Worm (Caenorhabditis elegans) whole organism, L4 larva: Measurements from ENCODE around the gene cept-1.

ENCODE experiments used
- D1046.2 ChIP-seq: fragments of 200-800 bp; sonication (Bioruptor generic); IDR thresholded peaks from 2 replicates; pipeline ENCODE4 v1.3.6; 2022; ENCODE audit warnings: missing genetic modification characterization, missing compliant biosample characterization
- F37D6.2 ChIP-seq: sonication (generic microtip); optimal IDR thresholded peaks from 2 replicates; lab custom pipeline; 2016; ENCODE audit warnings: mild to moderate bottlenecking, missing genetic modification characterization, missing compliant biosample characterization
- R02D3.7 ChIP-seq: fragments of 150-350 bp; sonication (generic microtip); optimal IDR thresholded peaks from 3 replicates; lab custom pipeline; 2014; ENCODE audit warnings: missing biosample characterization, missing genetic modification characterization
- T20F7.1 ChIP-seq: fragments of 200-800 bp; sonication (Bioruptor generic); optimal IDR thresholded peaks from 2 replicates; lab custom pipeline; 2018; ENCODE audit warnings: mild to moderate bottlenecking, missing genetic modification characterization, missing compliant biosample characterization
- Y105C5A.15 ChIP-seq: fragments of 200-800 bp; sonication (Bioruptor generic); IDR thresholded peaks from 2 replicates; pipeline ENCODE4 v1.3.6; 2022; ENCODE audit warnings: missing genetic modification characterization, missing compliant biosample characterization
- Y5F2A.4 ChIP-seq: fragments of 200-800 bp; sonication (Bioruptor generic); optimal IDR thresholded peaks from 2 replicates; lab custom pipeline; 2018; ENCODE audit warnings: mild to moderate bottlenecking, missing genetic modification characterization, missing compliant biosample characterization
- ceh-32 ChIP-seq: sonication (generic microtip); optimal IDR thresholded peaks from 2 replicates; lab custom pipeline; 2016; ENCODE audit warnings: mild to moderate bottlenecking, missing genetic modification characterization, missing compliant biosample characterization; ENCODE audit not compliant: poor library complexity
- ceh-44 ChIP-seq: fragments of 200-800 bp; sonication (Bioruptor generic); IDR thresholded peaks from 2 replicates; pipeline ENCODE4 v1.3.6; 2022; ENCODE audit warnings: missing genetic modification reagents, missing genetic modification characterization, missing compliant biosample characterization
- cey-2 ChIP-seq: sonication (generic microtip); optimal IDR thresholded peaks from 3 replicates; lab custom pipeline; 2017; ENCODE audit warnings: missing genetic modification characterization, mild to moderate bottlenecking, missing compliant biosample characterization, antibody characterized with exemption, borderline replicate concordance; ENCODE audit not compliant: insufficient read depth
- daf-16 ChIP-seq, 3 experiments: sonication (generic microtip); optimal IDR thresholded peaks; 2 replicates each; lab custom pipeline; 2016 to 2017; ENCODE audit warnings: missing genetic modification characterization in 3 of 3, missing genetic modification reagents in 3 of 3, mild to moderate bottlenecking in 2 of 3, missing compliant biosample characterization in 2 of 3, missing biosample characterization in 1 of 3, moderate library complexity in 1 of 3
- daf-8 ChIP-seq: fragments of 200-800 bp; sonication (Bioruptor generic); IDR thresholded peaks from 2 replicates; pipeline ENCODE4 v1.3.6; 2022; ENCODE audit warnings: missing genetic modification characterization, missing compliant biosample characterization
- dmd-6 ChIP-seq: fragments of 200-800 bp; sonication (Bioruptor generic); IDR thresholded peaks from 2 replicates; pipeline ENCODE4 v1.3.6; 2022; ENCODE audit warnings: missing genetic modification reagents, missing genetic modification characterization, missing compliant biosample characterization
- dmd-8 ChIP-seq: fragments of 200-800 bp; sonication (Bioruptor generic); IDR thresholded peaks from 2 replicates; pipeline ENCODE4 v1.3.6; 2022; ENCODE audit warnings: missing genetic modification characterization, missing compliant biosample characterization
- duxl-1 ChIP-seq: sonication (generic microtip); optimal IDR thresholded peaks from 2 replicates; lab custom pipeline; 2016; ENCODE audit warnings: mild to moderate bottlenecking, missing genetic modification characterization, moderate library complexity, missing compliant biosample characterization; ENCODE audit not compliant: poor library complexity
- dve-1 ChIP-seq: sonication (generic microtip); optimal IDR thresholded peaks from 2 replicates; lab custom pipeline; 2017; ENCODE audit warnings: antibody characterized with exemption, mild to moderate bottlenecking, missing genetic modification characterization, missing compliant biosample characterization; ENCODE audit not compliant: insufficient read depth
- egl-43 ChIP-seq: fragments of 200-800 bp; sonication (Bioruptor generic); IDR thresholded peaks from 2 replicates; pipeline ENCODE4 v1.3.6; 2022; ENCODE audit warnings: missing genetic modification reagents, missing genetic modification characterization, missing compliant biosample characterization
- fos-1 ChIP-seq: fragments of 150-350 bp; optimal IDR thresholded peaks from 2 replicates; lab custom pipeline; 2014; ENCODE audit warnings: missing biosample characterization, missing genetic modification characterization
- gei-8 ChIP-seq: fragments of 200-800 bp; sonication (Bioruptor generic); optimal IDR thresholded peaks from 2 replicates; lab custom pipeline; 2018; ENCODE audit warnings: mild to moderate bottlenecking, missing genetic modification characterization, missing compliant biosample characterization
- hif-1 ChIP-seq, 2 experiments: sonication (generic microtip); optimal IDR thresholded peaks; 2 replicates each; lab custom pipeline; 2016 to 2017; ENCODE audit warnings: missing compliant biosample characterization in 2 of 2, missing genetic modification characterization in 2 of 2, missing genetic modification reagents in 2 of 2, missing genotype in 2 of 2, mild to moderate bottlenecking in 1 of 2
- hlh-11 ChIP-seq: fragments of 200-800 bp; sonication (Bioruptor generic); optimal IDR thresholded peaks from 2 replicates; lab custom pipeline; 2018; ENCODE audit warnings: mild to moderate bottlenecking, missing genetic modification characterization, missing compliant biosample characterization
- hlh-30 ChIP-seq: sonication (generic microtip); optimal IDR thresholded peaks from 2 replicates; lab custom pipeline; 2017; ENCODE audit warnings: antibody characterized with exemption, mild to moderate bottlenecking, missing genetic modification characterization, missing compliant biosample characterization; ENCODE audit not compliant: insufficient read depth
- hmg-1.1 ChIP-seq: fragments of 200-800 bp; sonication (Bioruptor generic); IDR thresholded peaks from 2 replicates; pipeline ENCODE4 v1.3.6; 2022; ENCODE audit warnings: missing genetic modification reagents, missing genetic modification characterization, missing compliant biosample characterization
- lim-7 ChIP-seq: fragments of 200-800 bp; sonication (Bioruptor generic); IDR thresholded peaks from 2 replicates; pipeline ENCODE4 v1.3.6; 2022; ENCODE audit warnings: missing genetic modification characterization, missing compliant biosample characterization
- lin-1 ChIP-seq: fragments of 200-800 bp; sonication (Bioruptor generic); IDR thresholded peaks from 2 replicates; pipeline ENCODE4 v1.3.6; 2022; ENCODE audit warnings: missing genetic modification reagents, missing genetic modification characterization, missing compliant biosample characterization
- lin-29 ChIP-seq: fragments of 200-800 bp; sonication (Bioruptor generic); IDR thresholded peaks from 2 replicates; pipeline ENCODE4 v1.3.6; 2022; ENCODE audit warnings: missing genetic modification reagents, missing genetic modification characterization, missing compliant biosample characterization
- lsy-2 ChIP-seq, 2 experiments: fragments of 150-350 bp in 1 of 2; sonication (generic microtip) in 1 of 2; optimal IDR thresholded peaks; 2 replicates each; lab custom pipeline; 2014 to 2017; ENCODE audit warnings: missing biosample characterization in 2 of 2, missing genetic modification characterization in 2 of 2
- madf-5 ChIP-seq, 2 experiments: fragments of 200-800 bp; sonication (Bioruptor generic); IDR thresholded peaks; 2 replicates each; pipeline ENCODE4 v1.3.6; 2022; ENCODE audit warnings: missing compliant biosample characterization in 2 of 2, missing genetic modification characterization in 2 of 2
- madf-9 ChIP-seq: fragments of 200-800 bp; sonication (Bioruptor generic); conservative IDR thresholded peaks from 2 replicates; pipeline ENCODE4 v1.3.6; 2022; ENCODE audit warnings: missing genetic modification reagents, missing genetic modification characterization, missing compliant biosample characterization
- mdt-29 ChIP-seq: fragments of 200-800 bp; sonication (Bioruptor generic); IDR thresholded peaks from 2 replicates; pipeline ENCODE4 v1.3.6; 2022; ENCODE audit warnings: missing genetic modification reagents, missing genetic modification characterization, missing compliant biosample characterization
- mes-2 ChIP-seq: sonication (generic microtip); optimal IDR thresholded peaks from 2 replicates; lab custom pipeline; 2016; ENCODE audit warnings: missing genotype, mild to moderate bottlenecking, missing genetic modification characterization, missing compliant biosample characterization; ENCODE audit not compliant: poor library complexity, severe bottlenecking
- mxl-2 ChIP-seq: fragments of 200-800 bp; sonication (Bioruptor generic); conservative IDR thresholded peaks from 2 replicates; pipeline ENCODE4 v1.3.6; 2022; ENCODE audit warnings: missing genetic modification reagents, missing genetic modification characterization, missing compliant biosample characterization
- mxl-3 ChIP-seq: fragments of 200-800 bp; sonication (Bioruptor generic); optimal IDR thresholded peaks from 2 replicates; lab custom pipeline; 2018; ENCODE audit warnings: mild to moderate bottlenecking, missing genetic modification characterization, missing compliant biosample characterization
- nhr-102 ChIP-seq: sonication (generic microtip); optimal IDR thresholded peaks from 2 replicates; lab custom pipeline; 2016; ENCODE audit warnings: mild to moderate bottlenecking, missing genetic modification characterization, moderate library complexity, missing compliant biosample characterization
- nhr-237 ChIP-seq: sonication (generic microtip); optimal IDR thresholded peaks from 2 replicates; lab custom pipeline; 2017; ENCODE audit warnings: missing biosample characterization, missing genetic modification characterization
- nhr-28 ChIP-seq: fragments of 150-350 bp; optimal IDR thresholded peaks from 2 replicates; lab custom pipeline; 2014; ENCODE audit warnings: missing biosample characterization, missing genetic modification characterization
- nhr-48 ChIP-seq: sonication (generic microtip); optimal IDR thresholded peaks from 2 replicates; lab custom pipeline; 2016; ENCODE audit warnings: mild to moderate bottlenecking, missing genetic modification characterization, missing compliant biosample characterization
- nhr-76 ChIP-seq: fragments of 150-350 bp; optimal IDR thresholded peaks from 2 replicates; lab custom pipeline; 2014; ENCODE audit warnings: missing biosample characterization, missing genetic modification characterization
- pha-4 ChIP-seq, 2 experiments: fragments of 150-350 bp in 1 of 2; fragments of 200-800 bp in 1 of 2; sonication (Bioruptor generic) in 1 of 2; IDR thresholded peaks in 1 of 2; optimal IDR thresholded peaks in 1 of 2; 2 replicates each; pipeline versions ENCODE4 v1.3.6 to Lab custom; 2014 to 2022; ENCODE audit warnings: missing genetic modification characterization in 2 of 2, missing genetic modification reagents in 2 of 2, missing biosample characterization in 1 of 2, missing compliant biosample characterization in 1 of 2
- rbr-2 ChIP-seq: sonication (generic microtip); optimal IDR thresholded peaks from 2 replicates; lab custom pipeline; 2016; ENCODE audit warnings: missing genotype, missing genetic modification characterization, missing compliant biosample characterization
- saeg-2 ChIP-seq: fragments of 200-800 bp; sonication (Bioruptor generic); IDR thresholded peaks from 2 replicates; pipeline ENCODE4 v1.3.6; 2022; ENCODE audit warnings: missing genetic modification reagents, missing genetic modification characterization, missing compliant biosample characterization
- skn-1 ChIP-seq: fragments of 150-350 bp; optimal IDR thresholded peaks from 2 replicates; lab custom pipeline; 2014; ENCODE audit warnings: missing biosample characterization, missing genetic modification characterization
- snpc-4 ChIP-seq: fragments of 150-350 bp; optimal IDR thresholded peaks from 2 replicates; lab custom pipeline; 2014; ENCODE audit warnings: missing biosample characterization, missing genetic modification characterization
- spr-1 ChIP-seq: sonication (generic microtip); optimal IDR thresholded peaks from 2 replicates; lab custom pipeline; 2016; ENCODE audit warnings: mild to moderate bottlenecking, missing genetic modification characterization, missing compliant biosample characterization
- tra-1 ChIP-seq: fragments of 200-800 bp; sonication (Bioruptor generic); IDR thresholded peaks from 2 replicates; pipeline ENCODE4 v1.3.6; 2022; ENCODE audit warnings: missing genetic modification reagents, missing genetic modification characterization, missing compliant biosample characterization
- unc-62 ChIP-seq, 3 experiments: fragments of 150-350 bp in 1 of 3; sonication (generic microtip); optimal IDR thresholded peaks in 2 of 3; peaks in 1 of 3; 1 replicate in 1 of 3; 2 replicates in 2 of 3; lab custom pipeline; 2014 to 2017; ENCODE audit warnings: missing biosample characterization in 3 of 3, missing genetic modification characterization in 3 of 3, missing genetic modification reagents in 3 of 3, missing genotype in 1 of 3
- zag-1 ChIP-seq: fragments of 150-350 bp; optimal IDR thresholded peaks from 2 replicates; lab custom pipeline; 2014; ENCODE audit warnings: missing biosample characterization, missing genetic modification characterization
- zip-11 ChIP-seq: fragments of 200-800 bp; sonication (Bioruptor generic); IDR thresholded peaks from 2 replicates; pipeline ENCODE4 v1.3.6; 2022; ENCODE audit warnings: missing genetic modification characterization, missing compliant biosample characterization

Gene cept-1

DNA sequence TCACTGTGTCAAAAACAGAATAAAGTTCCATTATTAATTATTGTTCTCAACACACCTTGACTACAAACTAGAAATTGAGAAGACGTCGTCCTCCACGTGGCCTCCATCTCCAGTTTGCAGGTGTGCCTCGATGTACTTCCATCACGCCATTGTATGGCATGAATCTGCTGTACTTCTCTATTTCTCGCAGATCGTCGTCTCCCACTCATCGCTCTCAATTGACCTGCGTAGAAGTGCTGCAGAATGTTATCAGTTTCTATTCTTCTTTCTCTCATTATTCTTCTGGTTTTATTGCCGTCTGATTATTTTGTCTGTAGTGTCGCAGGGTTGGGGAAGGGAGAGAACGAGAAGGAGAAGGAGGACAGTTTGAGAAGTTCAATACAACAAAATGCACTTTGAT, 2.2 kb upstream of the cept-1 start (continued):
- no peak for TF ChIP-seq zag-1 (tag; lab: Kevin White, UChicago)
- TF ChIP-seq gei-8 (GFP tag; lab: Kevin White, UChicago) = peak; percentile 53
- TF ChIP-seq egl-43 (GFP tag; lab: Robert Waterston, UW) = no peak
- TF ChIP-seq nhr-102 (tag; lab: Kevin White, UChicago) = no peak
- 0 out of 4 replicates have a peak, but pooled peaks of 1 of the 2 experiments have one; percentile 21 for TF ChIP-seq madf-5 (GFP tag; IDR thresholded peaks at IDR 0.05; lab: Robert Waterston, UW)
- TF ChIP-seq spr-1 = no peak
- peak; percentile 99 for TF ChIP-seq nhr-28 (tag; lab: Kevin White, UChicago)
- no peak for TF ChIP-seq hmg-1.1 (GFP tag; lab: Robert Waterston, UW)
- no peak for TF ChIP-seq lin-29 (GFP tag; lab: Robert Waterston, UW)
- no peak for TF ChIP-seq Y5F2A.4
- no peak for TF ChIP-seq daf-16 (GFP tag; optimal IDR thresholded peaks at IDR 0.05; lab: Kevin White, UChicago)
- TF ChIP-seq daf-16 (tag; optimal IDR thresholded peaks at IDR 0.05; lab: Kevin White, UChicago) = peak; percentile 49
- TF ChIP-seq nhr-76 = no peak
- TF ChIP-seq cey-2 = peak; percentile 68
- TF ChIP-seq zip-11 = no peak
- peak; percentile 77; the same call in 1 of the 2 replicates for TF ChIP-seq mdt-29 (GFP tag; lab: Robert Waterston, UW)
- TF ChIP-seq hlh-30 (tag; lab: Kevin White, UChicago) = peak; percentile 72
- TF ChIP-seq duxl-1 = no peak
- no peak for TF ChIP-seq R02D3.7
- TF ChIP-seq T20F7.1 (GFP tag; lab: Kevin White, UChicago) = no peak
- TF ChIP-seq dmd-8 (GFP tag; lab: Robert Waterston, UW) = no peak
- 0 out of 2 replicates have a peak, but pooled peaks have one; percentile 20 for TF ChIP-seq mxl-2 (GFP tag; lab: Robert Waterston, UW)
- TF ChIP-seq mxl-3 (GFP tag; lab: Kevin White, UChicago) = peak; percentile 98
- peak; percentile 95 for TF ChIP-seq dmd-6
- TF ChIP-seq tra-1 (GFP tag; lab: Robert Waterston, UW) = peak; percentile 71; the same call in 1 of the 2 replicates
- TF ChIP-seq Y105C5A.15 (GFP tag; lab: Robert Waterston, UW) = no peak
- no peak for TF ChIP-seq saeg-2 (GFP tag; lab: Robert Waterston, UW)
- TF ChIP-seq hlh-11 = peak; percentile 91
- TF ChIP-seq unc-62 (GFP tag; optimal IDR thresholded peaks at IDR 0.05 in 1 of 2; lab: Kevin White, UChicago) = peak in 1 of 2 experiments; percentile 96
- no peak for TF ChIP-seq unc-62 (tag; optimal IDR thresholded peaks at IDR 0.05; lab: Kevin White, UChicago)
- 0 out of 2 replicates have a peak, but pooled peaks have one; percentile 17 for TF ChIP-seq lin-1
- TF ChIP-seq snpc-4 (tag; lab: Kevin White, UChicago) = no peak
- TF ChIP-seq, all 104 proteins: peak for 28

DNA sequence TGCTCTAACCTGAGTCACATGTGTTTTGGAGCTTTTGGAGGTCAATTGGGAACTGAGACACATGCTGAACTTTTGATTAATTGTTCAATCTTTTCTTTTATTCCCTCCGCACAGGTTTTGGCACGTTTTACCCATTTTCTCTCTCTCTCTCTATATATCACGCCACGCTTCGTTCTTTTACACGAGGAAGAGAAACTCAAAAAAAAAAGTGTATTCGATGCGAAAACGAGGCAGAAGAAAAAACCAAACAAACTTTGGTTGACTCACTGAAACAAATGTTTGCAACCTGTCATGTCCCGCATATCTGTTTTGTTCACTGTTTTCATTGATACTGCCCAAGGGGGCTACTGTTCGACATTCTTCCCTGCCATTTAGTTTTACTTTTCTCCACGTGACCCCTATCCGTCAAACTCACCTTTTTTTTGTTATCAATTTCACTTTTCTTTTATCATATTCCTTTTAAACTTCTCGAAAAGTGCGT, 543 bp upstream of the cept-1 start:
- TF ChIP-seq rbr-2 (tag; lab: Kevin White, UChicago) = no peak
- TF ChIP-seq lim-7 (GFP tag; lab: Robert Waterston, UW) = no peak
- no peak for TF ChIP-seq pha-4 (GFP tag; IDR thresholded peaks at IDR 0.05; lab: Robert Waterston, UW)
- TF ChIP-seq pha-4 (tag; optimal IDR thresholded peaks at IDR 0.05; lab: Kevin White, UChicago) = no peak
- TF ChIP-seq F37D6.2 = no peak
- TF ChIP-seq hlh-30 (tag; lab: Kevin White, UChicago) = peak; percentile 75
- no peak for TF ChIP-seq ceh-44
- no peak for TF ChIP-seq lsy-2 (tag; optimal IDR thresholded peaks at IDR 0.05; lab: Kevin White, UChicago)
- no peak for TF ChIP-seq mdt-29 (GFP tag; lab: Robert Waterston, UW)
- peak; percentile 4 for TF ChIP-seq dve-1 (tag; lab: Kevin White, UChicago)
- peak; percentile 43 for TF ChIP-seq nhr-48 (tag; lab: Kevin White, UChicago)
- TF ChIP-seq nhr-237 = no peak
- no peak for TF ChIP-seq mes-2 (tag; lab: Kevin White, UChicago)
- no peak for TF ChIP-seq hif-1 (tag; optimal IDR thresholded peaks at IDR 0.05; lab: Kevin White, UChicago)
- no peak for TF ChIP-seq D1046.2 (GFP tag; lab: Robert Waterston, UW)
- TF ChIP-seq madf-9 (GFP tag; lab: Robert Waterston, UW) = no peak
- TF ChIP-seq skn-1 (tag; lab: Kevin White, UChicago) = no peak
- no peak for TF ChIP-seq madf-5 (GFP tag; IDR thresholded peaks at IDR 0.05; lab: Robert Waterston, UW)
- no peak for TF ChIP-seq Y5F2A.4
- TF ChIP-seq ceh-32 = no peak
- TF ChIP-seq fos-1 (tag; lab: Kevin White, UChicago) = no peak
- no peak for TF ChIP-seq R02D3.7
- TF ChIP-seq daf-8 (GFP tag; lab: Robert Waterston, UW) = no peak
- 0 out of 2 replicates have a peak, but pooled peaks have one; percentile 25 for TF ChIP-seq lin-29 (GFP tag; lab: Robert Waterston, UW)
- TF ChIP-seq saeg-2 (GFP tag; lab: Robert Waterston, UW) = no peak
